Fruit fly (Drosophila melanogaster) whole organism, wandering third instar larva: Measurements from ENCODE around the gene slow.
A peak's percentile ranks its signal among the peaks of the same experiment; 100 is the strongest.

Experiments
- CG32264 ChIP-seq: fragments of 200-800 bp; sonication (Bioruptor generic); optimal IDR thresholded peaks from 2 replicates; lab custom pipeline; 2016; ENCODE audit warnings: missing biosample characterization, missing genetic modification characterization
- Dfd ChIP-seq: fragments of >200 bp; optimal IDR thresholded peaks from 2 replicates; lab custom pipeline; 2017; ENCODE audit warnings: missing biosample characterization, missing genetic modification characterization
- HLH106 ChIP-seq: fragments of 200-800 bp; optimal IDR thresholded peaks from 3 replicates; lab custom pipeline; 2019; ENCODE audit warnings: missing biosample characterization, mild to moderate bottlenecking, missing genetic modification characterization, moderate library complexity
- Hr78 ChIP-seq: fragments of >200 bp; optimal IDR thresholded peaks from 2 replicates; lab custom pipeline; 2017; ENCODE audit warnings: missing biosample characterization, missing genetic modification characterization
- Mio ChIP-seq: sonication (Bioruptor generic); optimal IDR thresholded peaks from 2 replicates; lab custom pipeline; 2016; ENCODE audit warnings: missing biosample characterization, missing genetic modification characterization
- Myc ChIP-seq: fragments of >200 bp; optimal IDR thresholded peaks from 2 replicates; lab custom pipeline; 2017
- br ChIP-seq: fragments of 200-800 bp; sonication (Bioruptor generic); optimal IDR thresholded peaks from 2 replicates; lab custom pipeline; 2016; ENCODE audit warnings: missing biosample characterization, missing genetic modification characterization
- brk ChIP-seq: fragments of 200-800 bp; sonication (Bioruptor generic); optimal IDR thresholded peaks from 2 replicates; lab custom pipeline; 2016; ENCODE audit warnings: missing biosample characterization, mild to moderate bottlenecking, missing genetic modification characterization
- fru ChIP-seq: fragments of 200-800 bp; sonication (Bioruptor generic); optimal IDR thresholded peaks from 3 replicates; lab custom pipeline; 2016; ENCODE audit warnings: missing biosample characterization, mild to moderate bottlenecking, missing genetic modification characterization
- h ChIP-seq: fragments of 200-800 bp; sonication (Bioruptor generic); optimal IDR thresholded peaks from 3 replicates; lab custom pipeline; 2016; ENCODE audit warnings: missing biosample characterization, mild to moderate bottlenecking, missing genetic modification characterization
- lola ChIP-seq: fragments of >200 bp; optimal IDR thresholded peaks from 2 replicates; lab custom pipeline; 2017; ENCODE audit warnings: missing biosample characterization, missing genetic modification characterization
- usp ChIP-seq: fragments of >200 bp; optimal IDR thresholded peaks from 2 replicates; lab custom pipeline; 2017; ENCODE audit warnings: missing biosample characterization, missing genetic modification characterization
- woc ChIP-seq: sonication (Bioruptor generic); optimal IDR thresholded peaks from 2 replicates; lab custom pipeline; 2016; ENCODE audit warnings: missing biosample characterization, mild to moderate bottlenecking, missing genetic modification characterization

- TF ChIP-seq usp (GFP tag; lab: Kevin White, UChicago): no peak
- TF ChIP-seq br: peak; percentile 0
- no peak for TF ChIP-seq lola (GFP tag; lab: Kevin White, UChicago)
- no peak for TF ChIP-seq brk
- TF ChIP-seq Mio (GFP tag; lab: Kevin White, UChicago): no peak
- no peak for TF ChIP-seq Myc
- TF ChIP-seq HLH106 (tag; lab: Kevin White, UChicago): peak; percentile 7
- TF ChIP-seq Hr78 (GFP tag; lab: Kevin White, UChicago): no peak
- no peak for TF ChIP-seq CG32264
- TF ChIP-seq h (GFP tag; lab: Kevin White, UChicago): peak; percentile 24
- no peak for TF ChIP-seq Dfd (GFP tag; lab: Kevin White, UChicago)
- no peak for TF ChIP-seq woc
- peak; percentile 15 for TF ChIP-seq fru (GFP tag; lab: Kevin White, UChicago)
Observed at dm6 chr3L:4395501-4396073, 11.3 kb downstream of the slow start.
